Fruit fly (Drosophila melanogaster) whole organism, embryonic: Measurements from ENCODE around the gene CG12078.

ENCODE experiments used
- B-H2 ChIP-seq: fragments of 200-800 bp; sonication (Bioruptor generic); optimal IDR thresholded peaks from 2 replicates; lab custom pipeline; 2018; ENCODE audit warnings: missing biosample characterization, mild to moderate bottlenecking, missing genetic modification characterization
- CG10462 ChIP-seq: fragments of 200-800 bp; sonication (Bioruptor generic); optimal IDR thresholded peaks from 2 replicates; lab custom pipeline; 2016; ENCODE audit warnings: missing biosample characterization, missing genetic modification characterization
- CG13424 ChIP-seq: fragments of 200-800 bp; sonication (Bioruptor generic); optimal IDR thresholded peaks from 2 replicates; lab custom pipeline; 2019; ENCODE audit warnings: missing biosample characterization, mild to moderate bottlenecking, missing genetic modification characterization, moderate library complexity
- CG15269 ChIP-seq: fragments of 200-800 bp; sonication (Bioruptor generic); optimal IDR thresholded peaks from 2 replicates; lab custom pipeline; 2018; ENCODE audit warnings: missing biosample characterization, mild to moderate bottlenecking, missing genetic modification characterization, moderate library complexity
- CG15514 ChIP-seq: fragments of 200-800 bp; sonication (Bioruptor generic); optimal IDR thresholded peaks from 3 replicates; lab custom pipeline; 2017; ENCODE audit warnings: missing biosample characterization, missing genetic modification characterization, mild to moderate bottlenecking, moderate library complexity, missing genetic modification reagents
- CG17612 ChIP-seq: fragments of 200-800 bp; sonication (Bioruptor generic); IDR thresholded peaks from 2 replicates; pipeline ENCODE4 v1.3.6; 2022; ENCODE audit warnings: missing biosample characterization, missing genetic modification characterization
- CG17912 ChIP-seq: fragments of 200-800 bp; sonication (Bioruptor generic); optimal IDR thresholded peaks from 2 replicates; lab custom pipeline; 2018; ENCODE audit warnings: missing biosample characterization, mild to moderate bottlenecking, missing genetic modification characterization
- CG18476 ChIP-seq: fragments of 200-800 bp; sonication (Bioruptor generic); optimal IDR thresholded peaks from 2 replicates; lab custom pipeline; 2016; ENCODE audit warnings: missing biosample characterization, mild to moderate bottlenecking, missing genetic modification characterization
- CG18619 ChIP-seq: fragments of 200-800 bp; sonication (Bioruptor generic); optimal IDR thresholded peaks from 3 replicates; lab custom pipeline; 2017; ENCODE audit warnings: missing biosample characterization, mild to moderate bottlenecking, missing genetic modification characterization
- CG2202 ChIP-seq: fragments of 200-800 bp; sonication (Bioruptor generic); optimal IDR thresholded peaks from 2 replicates; lab custom pipeline; 2018; ENCODE audit warnings: missing biosample characterization, mild to moderate bottlenecking, missing genetic modification characterization
- CG3281 ChIP-seq: fragments of 200-800 bp; sonication (Bioruptor generic); optimal IDR thresholded peaks from 3 replicates; lab custom pipeline; 2017; ENCODE audit warnings: missing biosample characterization, mild to moderate bottlenecking, missing genetic modification characterization
- CG6175 ChIP-seq: fragments of 200-800 bp; sonication (Bioruptor generic); IDR thresholded peaks from 3 replicates; pipeline ENCODE4 v1.3.6; 2022; ENCODE audit warnings: missing biosample characterization, missing genetic modification characterization
- CG6272 ChIP-seq: fragments of 200-800 bp; sonication (Bioruptor generic); IDR thresholded peaks from 2 replicates; pipeline ENCODE4 v1.3.6; 2022; ENCODE audit warnings: missing biosample characterization, missing genetic modification characterization
- CG7372 ChIP-seq: fragments of 200-800 bp; sonication (Bioruptor generic); IDR thresholded peaks from 2 replicates; pipeline ENCODE4 v1.3.6; 2022; ENCODE audit warnings: missing biosample characterization, missing genetic modification characterization
- CG7839 ChIP-seq: fragments of 200-800 bp; sonication (Bioruptor generic); optimal IDR thresholded peaks from 3 replicates; lab custom pipeline; 2018; ENCODE audit warnings: missing biosample characterization, mild to moderate bottlenecking, missing genetic modification characterization, moderate library complexity
- CG8478 ChIP-seq: fragments of >200 bp; optimal IDR thresholded peaks from 2 replicates; lab custom pipeline; 2018
- CG8944 ChIP-seq: fragments of 200-800 bp; sonication (Bioruptor generic); optimal IDR thresholded peaks from 3 replicates; lab custom pipeline; 2016; ENCODE audit warnings: missing biosample characterization, missing genetic modification characterization
- D19B ChIP-seq: fragments of 200-800 bp; sonication (Bioruptor generic); optimal IDR thresholded peaks from 2 replicates; lab custom pipeline; 2017; ENCODE audit warnings: missing biosample characterization, mild to moderate bottlenecking, missing genetic modification characterization
- Deaf1 ChIP-seq: fragments of 200-800 bp; optimal IDR thresholded peaks from 3 replicates; lab custom pipeline; 2019; ENCODE audit warnings: missing biosample characterization, mild to moderate bottlenecking, missing genetic modification characterization, moderate library complexity
- Ets65A ChIP-seq: fragments of 200-800 bp; sonication (Bioruptor generic); peaks from one replicate; lab custom pipeline; 2016; ENCODE audit warnings: missing biosample characterization, missing genetic modification characterization
- Hr3 ChIP-seq: fragments of 200-800 bp; sonication (Bioruptor generic); optimal IDR thresholded peaks from 3 replicates; lab custom pipeline; 2016; ENCODE audit warnings: missing biosample characterization, missing genetic modification characterization
- Hr78 ChIP-seq, 2 experiments: fragments of 200-800 bp in 1 of 2; fragments of >200 bp in 1 of 2; sonication (Bioruptor generic) in 1 of 2; optimal IDR thresholded peaks; 2 replicates each; lab custom pipeline; 2017 to 2019; ENCODE audit warnings: missing biosample characterization in 2 of 2, missing genetic modification characterization in 2 of 2, mild to moderate bottlenecking in 1 of 2, moderate library complexity in 1 of 2
- Med ChIP-seq: fragments of 200-800 bp; sonication (Bioruptor generic); peaks from one replicate; lab custom pipeline; 2016; ENCODE audit warnings: missing biosample characterization, missing genetic modification characterization, mild to moderate bottlenecking, inconsistent platforms, moderate library complexity
- Nf-YB ChIP-seq: fragments of 200-800 bp; sonication (Bioruptor generic); optimal IDR thresholded peaks from 3 replicates; lab custom pipeline; 2019; ENCODE audit warnings: missing biosample characterization, mild to moderate bottlenecking, missing genetic modification characterization, moderate library complexity
- Ptx1 ChIP-seq: fragments of 200-800 bp; sonication (Bioruptor generic); IDR thresholded peaks from 2 replicates; pipeline ENCODE4 v1.3.6; 2022; ENCODE audit warnings: missing biosample characterization, missing genetic modification characterization
- Xbp1 ChIP-seq: fragments of 200-800 bp; sonication (Bioruptor generic); optimal IDR thresholded peaks from 3 replicates; lab custom pipeline; 2016; ENCODE audit warnings: missing biosample characterization, mild to moderate bottlenecking, missing genetic modification characterization
- az2 ChIP-seq: fragments of 200-800 bp; sonication (Bioruptor generic); optimal IDR thresholded peaks from 3 replicates; lab custom pipeline; 2016; ENCODE audit warnings: missing biosample characterization, missing genetic modification characterization
- bsh ChIP-seq, 2 experiments: fragments of 200-800 bp; sonication (Bioruptor generic); optimal IDR thresholded peaks; 2 replicates each; lab custom pipeline; 2017 to 2018; ENCODE audit warnings: mild to moderate bottlenecking in 2 of 2, missing biosample characterization in 2 of 2, missing genetic modification characterization in 2 of 2, moderate library complexity in 1 of 2
- caup ChIP-seq: fragments of 200-800 bp; sonication (Bioruptor generic); optimal IDR thresholded peaks from 3 replicates; lab custom pipeline; 2017; ENCODE audit warnings: missing biosample characterization, mild to moderate bottlenecking, missing genetic modification characterization, moderate library complexity; ENCODE audit not compliant: severe bottlenecking
- chinmo ChIP-seq: fragments of 200-800 bp; sonication (Bioruptor generic); IDR thresholded peaks from 4 replicates; pipeline ENCODE4 v1.3.6; 2022; ENCODE audit warnings: missing biosample characterization, missing genetic modification characterization; ENCODE audit not compliant: partially characterized antibody
- crp ChIP-seq, 2 experiments: fragments of 200-800 bp; sonication (Bioruptor generic); optimal IDR thresholded peaks; 2 replicates in 1 of 2; 3 replicates in 1 of 2; lab custom pipeline; 2017; ENCODE audit warnings: missing biosample characterization in 2 of 2, missing genetic modification characterization in 2 of 2, mild to moderate bottlenecking in 1 of 2, moderate library complexity in 1 of 2
- dpn ChIP-seq, 2 experiments: fragments of 200-800 bp; sonication (Bioruptor generic); optimal IDR thresholded peaks; 3 replicates each; lab custom pipeline; 2016; ENCODE audit warnings: missing biosample characterization in 2 of 2, missing genetic modification characterization in 2 of 2
- dysf ChIP-seq: fragments of 200-800 bp; sonication (Bioruptor generic); IDR thresholded peaks from 3 replicates; pipeline ENCODE4 v1.3.6; 2022; ENCODE audit warnings: missing biosample characterization, missing genetic modification characterization
- ems ChIP-seq: fragments of 200-800 bp; sonication (Bioruptor generic); optimal IDR thresholded peaks from 3 replicates; lab custom pipeline; 2016; ENCODE audit warnings: missing biosample characterization, missing genetic modification characterization
- insv ChIP-seq, 2 experiments: fragments of 200-800 bp; sonication (Bioruptor generic); optimal IDR thresholded peaks; 3 replicates each; lab custom pipeline; 2016 to 2018; ENCODE audit warnings: missing biosample characterization in 2 of 2, missing genetic modification characterization in 2 of 2
- jigr1 ChIP-seq: fragments of 200-800 bp; sonication (Bioruptor generic); IDR thresholded peaks from 3 replicates; pipeline ENCODE4 v1.3.6; 2022; ENCODE audit warnings: missing biosample characterization, missing genetic modification characterization
- knrl ChIP-seq: fragments of 200-800 bp; sonication (Bioruptor generic); IDR thresholded peaks from 3 replicates; pipeline ENCODE4 v1.3.6; 2022; ENCODE audit warnings: missing biosample characterization, missing genetic modification characterization; ENCODE audit not compliant: partially characterized antibody
- nmo ChIP-seq: fragments of 200-800 bp; sonication (Bioruptor generic); optimal IDR thresholded peaks from 2 replicates; lab custom pipeline; 2018; ENCODE audit warnings: missing biosample characterization, mild to moderate bottlenecking, missing genetic modification characterization, moderate library complexity
- pan ChIP-seq, 4 experiments: fragments of >200 bp in 3 of 4; fragments of 200-800 bp in 1 of 4; sonication (Bioruptor generic) in 1 of 4; optimal IDR thresholded peaks in 3 of 4; IDR thresholded peaks in 1 of 4; 2 replicates each; pipeline versions ENCODE4 v1.3.6 to Lab custom; 2017 to 2022; ENCODE audit warnings: missing biosample characterization in 2 of 4, missing genetic modification characterization in 2 of 4, mixed read lengths in 1 of 4
- peb ChIP-seq: fragments of 200-800 bp; sonication (Bioruptor generic); IDR thresholded peaks from 2 replicates; pipeline ENCODE4 v1.3.6; 2022; ENCODE audit warnings: missing biosample characterization, missing genetic modification characterization
- sc ChIP-seq, 3 experiments: fragments of >200 bp in 2 of 3; fragments of 200-800 bp in 1 of 3; sonication (Bioruptor generic) in 1 of 3; optimal IDR thresholded peaks; 2 replicates in 2 of 3; 3 replicates in 1 of 3; lab custom pipeline; 2017; ENCODE audit warnings: mild to moderate bottlenecking in 1 of 3, missing biosample characterization in 1 of 3, missing genetic modification characterization in 1 of 3, missing genetic modification reagents in 1 of 3
- sr ChIP-seq: fragments of 200-800 bp; sonication (Bioruptor generic); IDR thresholded peaks from 3 replicates; pipeline ENCODE4 v1.3.6; 2022; ENCODE audit warnings: missing biosample characterization, missing genetic modification characterization
- ssp ChIP-seq: fragments of 200-800 bp; sonication (Bioruptor generic); IDR thresholded peaks from 2 replicates; pipeline ENCODE4 v1.3.6; 2022; ENCODE audit warnings: missing biosample characterization, missing genetic modification characterization
- sug ChIP-seq: fragments of 200-800 bp; optimal IDR thresholded peaks from 2 replicates; lab custom pipeline; 2019; ENCODE audit warnings: missing biosample characterization, mild to moderate bottlenecking, missing genetic modification characterization, moderate library complexity
- tap ChIP-seq: fragments of 200-800 bp; optimal IDR thresholded peaks from 3 replicates; lab custom pipeline; 2019; ENCODE audit warnings: missing biosample characterization, mild to moderate bottlenecking, missing genetic modification characterization, moderate library complexity
- trh ChIP-seq: fragments of 200-800 bp; sonication (Bioruptor generic); optimal IDR thresholded peaks from 2 replicates; lab custom pipeline; 2016; ENCODE audit warnings: missing biosample characterization, missing genetic modification characterization
- tx ChIP-seq: fragments of 200-800 bp; sonication (Bioruptor generic); optimal IDR thresholded peaks from 2 replicates; lab custom pipeline; 2016; ENCODE audit warnings: missing biosample characterization, missing genetic modification characterization
- vvl ChIP-seq: fragments of 200-800 bp; sonication (Bioruptor generic); IDR thresholded peaks from 2 replicates; pipeline ENCODE4 v1.3.6; 2022; ENCODE audit warnings: missing biosample characterization, missing genetic modification characterization

The CG12078 gene

dm6 chr3L:3240597-3241367 lies 3.3 kb downstream of the CG12078 start (continued):
- TF ChIP-seq D19B (GFP tag; lab: Kevin White, UChicago) = no peak
- no peak for TF ChIP-seq peb (GFP tag; lab: Robert Waterston, UW)
- TF ChIP-seq sc (optimal IDR thresholded peaks at IDR 0.05; lab: Kevin White, UChicago) = no peak
- TF ChIP-seq sc (GFP tag; optimal IDR thresholded peaks at IDR 0.05; lab: Kevin White, UChicago) = peak; percentile 4
- TF ChIP-seq Nf-YB (GFP tag; lab: Kevin White, UChicago) = peak; percentile 24
- TF ChIP-seq Ets65A (GFP tag; lab: Kevin White, UChicago) = peak; percentile 25
- TF ChIP-seq dpn (GFP tag; optimal IDR thresholded peaks at IDR 0.05; lab: Kevin White, UChicago) = peak in 1 of 2 experiments; percentile 31
- TF ChIP-seq Xbp1 (GFP tag; lab: Kevin White, UChicago) = peak; percentile 12
- 0 out of 2 replicates have a peak, but pooled peaks have one; percentile 11 for TF ChIP-seq Ptx1 (GFP tag; lab: Robert Waterston, UW)
- peak; percentile 49 for TF ChIP-seq CG15269 (tag; lab: Kevin White, UChicago)
- no peak for TF ChIP-seq knrl (GFP tag; lab: Robert Waterston, UW)
- TF ChIP-seq Med (GFP tag; lab: Kevin White, UChicago) = peak; percentile 56
- TF ChIP-seq CG13424 (tag; lab: Kevin White, UChicago) = peak; percentile 40
- no peak for TF ChIP-seq sr (GFP tag; lab: Robert Waterston, UW)
- TF ChIP-seq jigr1 = no peak
- TF ChIP-seq sug (tag; lab: Kevin White, UChicago) = no peak
- TF ChIP-seq vvl (GFP tag; lab: Robert Waterston, UW) = peak; percentile 26; the same call in 1 of the 2 replicates
- no peak for TF ChIP-seq CG6175 (GFP tag; lab: Robert Waterston, UW)
- TF ChIP-seq CG7372 (GFP tag; lab: Robert Waterston, UW) = no peak
- peak; percentile 60 for TF ChIP-seq nmo (GFP tag; lab: Kevin White, UChicago)
- 0 out of 3 replicates have a peak, but pooled peaks have one; percentile 25 for TF ChIP-seq dysf (GFP tag; lab: Robert Waterston, UW)
- TF ChIP-seq Deaf1 (tag; lab: Kevin White, UChicago) = no peak
- no peak for TF ChIP-seq pan (optimal IDR thresholded peaks at IDR 0.05; lab: Kevin White, UChicago)
- TF ChIP-seq pan (GFP tag; optimal IDR thresholded peaks at IDR 0.05 in 1 of 2, IDR thresholded peaks at IDR 0.05 in 1 of 2) = no peak
- peak in 1 of 2 experiments; percentile 38 for TF ChIP-seq Hr78 (GFP tag; optimal IDR thresholded peaks at IDR 0.05; lab: Kevin White, UChicago)
- peak; percentile 25 for TF ChIP-seq Hr3 (GFP tag; lab: Kevin White, UChicago)
- TF ChIP-seq CG18619 = no peak
- TF ChIP-seq CG8944 (GFP tag; lab: Kevin White, UChicago) = no peak
- peak; percentile 44 for TF ChIP-seq tap (tag; lab: Kevin White, UChicago)
- no peak for TF ChIP-seq CG6272 (GFP tag; lab: Robert Waterston, UW)
- TF ChIP-seq chinmo (GFP tag; lab: Robert Waterston, UW) = 0 out of 4 replicates have a peak, but pooled peaks have one; percentile 28
- TF ChIP-seq ems (GFP tag; lab: Kevin White, UChicago) = no peak
- TF ChIP-seq CG15514 (GFP tag; lab: Kevin White, UChicago) = no peak
- no peak for TF ChIP-seq ssp (GFP tag; lab: Robert Waterston, UW)
- no peak for TF ChIP-seq CG18476 (GFP tag; lab: Kevin White, UChicago)
- peak; percentile 66 to 92 for TF ChIP-seq bsh (GFP tag; optimal IDR thresholded peaks at IDR 0.05; lab: Kevin White, UChicago)
- TF ChIP-seq tx (GFP tag; lab: Kevin White, UChicago) = no peak
- no peak for TF ChIP-seq caup (GFP tag; lab: Kevin White, UChicago)
- no peak for TF ChIP-seq CG10462
- no peak for TF ChIP-seq CG3281 (GFP tag; lab: Kevin White, UChicago)
- no peak for TF ChIP-seq CG17912 (GFP tag; lab: Kevin White, UChicago)
- TF ChIP-seq CG8478 (lab: Kevin White, UChicago) = no peak
- TF ChIP-seq insv (GFP tag; optimal IDR thresholded peaks at IDR 0.05; lab: Kevin White, UChicago) = no peak
- TF ChIP-seq trh (GFP tag; lab: Kevin White, UChicago) = no peak
- TF ChIP-seq crp (GFP tag; optimal IDR thresholded peaks at IDR 0.05; lab: Kevin White, UChicago) = no peak
- TF ChIP-seq CG7839 (tag; lab: Kevin White, UChicago) = peak; percentile 32
- no peak for TF ChIP-seq B-H2 (GFP tag; lab: Kevin White, UChicago)
- TF ChIP-seq CG2202 = no peak
- TF ChIP-seq az2 = peak; percentile 29
- TF ChIP-seq CG17612 (GFP tag; lab: Robert Waterston, UW) = no peak
